Fruit fly (Drosophila melanogaster): ENCODE data around the gene CG9121.
A peak's percentile ranks its signal among the peaks of the same experiment; 100 is the strongest.

Gene CG9121

DNA sequence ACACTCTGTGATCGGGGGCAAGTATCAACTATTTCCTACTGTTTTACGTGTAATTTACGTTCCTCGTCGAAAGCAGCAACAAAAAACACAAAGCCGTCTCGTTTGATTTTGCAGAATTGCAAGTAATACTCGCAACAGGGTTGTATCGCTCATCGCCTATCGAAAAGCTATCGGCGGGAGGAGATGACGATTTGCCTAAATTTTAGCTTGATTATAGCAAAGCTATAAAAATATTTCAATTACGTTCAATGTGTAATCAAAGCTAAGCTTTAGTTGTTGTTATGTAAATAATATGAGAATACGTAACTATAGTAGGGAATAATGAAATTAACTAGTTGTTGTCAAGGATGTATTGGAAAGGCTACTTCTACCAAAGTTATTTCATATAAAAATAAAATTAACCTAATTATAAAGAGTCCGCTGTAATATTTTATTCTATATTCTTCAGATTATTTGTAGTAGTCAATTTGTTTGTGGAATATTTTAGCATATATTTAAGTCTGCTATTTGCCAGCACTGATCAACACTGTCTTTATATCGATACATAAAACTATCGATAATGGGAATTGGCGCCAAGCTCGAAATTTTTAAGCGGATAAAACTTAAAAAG is 8.9 kb upstream of the CG9121 start, which contains the start of gene Rpn11 (continued):
- TF ChIP-seq Myb (GFP tag; optimal IDR thresholded peaks at IDR 0.05): no peak
- TF ChIP-seq sens (GFP tag): peak; percentile 95
- TF ChIP-seq CG8924 (tag; optimal IDR thresholded peaks at IDR 0.05): peak; percentile 77
- peak; percentile 59 for TF ChIP-seq Dek (tag; optimal IDR thresholded peaks at IDR 0.05)
- TF ChIP-seq CG30403 (GFP tag; optimal IDR thresholded peaks at IDR 0.05): peak; percentile 86
- TF ChIP-seq CG18599 (GFP tag; optimal IDR thresholded peaks at IDR 0.05): peak; percentile 67
- peak; percentile 49 for TF ChIP-seq CG10979 (tag; optimal IDR thresholded peaks at IDR 0.05)
- peak; percentile 38; the same call in 1 of the 2 replicates for TF ChIP-seq Xrp1 (GFP tag; IDR thresholded peaks at IDR 0.05)
- TF ChIP-seq CG34422 (GFP tag; IDR thresholded peaks at IDR 0.05): no peak
- no peak for TF ChIP-seq Lpt (GFP tag; optimal IDR thresholded peaks at IDR 0.05)
- TF ChIP-seq mirr (GFP tag; optimal IDR thresholded peaks at IDR 0.05): peak; percentile 8
- TF ChIP-seq CG10267 (tag; optimal IDR thresholded peaks at IDR 0.05): peak; percentile 90
- no peak for TF ChIP-seq Gsc (GFP tag; IDR thresholded peaks at IDR 0.05)
- peak; percentile 51 for TF ChIP-seq Sry-δ (GFP tag; optimal IDR thresholded peaks at IDR 0.05)
- TF ChIP-seq Abd-B (GFP tag; optimal IDR thresholded peaks at IDR 0.05): peak; percentile 76
- TF ChIP-seq bbx (GFP tag; IDR thresholded peaks at IDR 0.05; ENCODE audit: partially characterized antibody): peak; percentile 26; the same call in 1 of the 2 replicates
- TF ChIP-seq CG11398 (GFP tag; optimal IDR thresholded peaks at IDR 0.05): peak; percentile 15
- TF ChIP-seq Ets97D (GFP tag; optimal IDR thresholded peaks at IDR 0.05): peak; percentile 24
- no peak for TF ChIP-seq emc (GFP tag; optimal IDR thresholded peaks at IDR 0.05)
- no peak for TF ChIP-seq Hr39 (optimal IDR thresholded peaks at IDR 0.05)
- no peak for TF ChIP-seq CG11560 (tag; IDR thresholded peaks at IDR 0.05)
- peak; percentile 59 for TF ChIP-seq B-H2 (GFP tag; optimal IDR thresholded peaks at IDR 0.05)
- no peak for TF ChIP-seq CG14965 (GFP tag; optimal IDR thresholded peaks at IDR 0.05; ENCODE audit: borderline replicate concordance)
- peak; percentile 44 for TF ChIP-seq PHDP (tag; optimal IDR thresholded peaks at IDR 0.05)
- TF ChIP-seq CG4328 (GFP tag; optimal IDR thresholded peaks at IDR 0.05): peak; percentile 60
- peak; percentile 30 for TF ChIP-seq CG15514 (GFP tag; optimal IDR thresholded peaks at IDR 0.05)
- TF ChIP-seq CG2202 (tag; optimal IDR thresholded peaks at IDR 0.05): no peak
- TF ChIP-seq CG6272 (GFP tag; IDR thresholded peaks at IDR 0.05): 0 out of 2 replicates have a peak, but pooled peaks have one; percentile 12
- TF ChIP-seq ems (GFP tag; optimal IDR thresholded peaks at IDR 0.05): peak; percentile 13
- no peak for TF ChIP-seq pnt (GFP tag; optimal IDR thresholded peaks at IDR 0.05)
- no peak for TF ChIP-seq CG12299 (tag; optimal IDR thresholded peaks at IDR 0.05)
- TF ChIP-seq bcd (GFP tag; optimal IDR thresholded peaks at IDR 0.05): peak; percentile 64
- TF ChIP-seq CG11504 (tag; optimal IDR thresholded peaks at IDR 0.05): peak; percentile 73
- TF ChIP-seq Dref (GFP tag; IDR thresholded peaks at IDR 0.05): peak; percentile 77
- no peak for TF ChIP-seq schlank (tag; optimal IDR thresholded peaks at IDR 0.05)
- no peak for TF ChIP-seq Lim3 (GFP tag; IDR thresholded peaks at IDR 0.05)
- no peak for TF ChIP-seq da (GFP tag; optimal IDR thresholded peaks at IDR 0.05)
- TF ChIP-seq CG34376 (GFP tag; optimal IDR thresholded peaks at IDR 0.05): peak; percentile 55
- TF ChIP-seq Six4 (GFP tag; optimal IDR thresholded peaks at IDR 0.05): peak; percentile 46
- TF ChIP-seq Dbx (GFP tag; IDR thresholded peaks at IDR 0.05): peak; percentile 24; the same call in 1 of the 3 replicates
- peak; percentile 45 for TF ChIP-seq tio (GFP tag; optimal IDR thresholded peaks at IDR 0.05)
- TF ChIP-seq MTF-1 (GFP tag; optimal IDR thresholded peaks at IDR 0.05; ENCODE audit: borderline replicate concordance): no peak
- TF ChIP-seq sisA (GFP tag; IDR thresholded peaks at IDR 0.05): peak; percentile 12; the same call in 1 of the 2 replicates
- TF ChIP-seq fu2 (GFP tag; optimal IDR thresholded peaks at IDR 0.05): peak; percentile 16
- peak; percentile 35 for TF ChIP-seq CG12744 (GFP tag; optimal IDR thresholded peaks at IDR 0.05)
- TF ChIP-seq lilli (GFP tag; optimal IDR thresholded peaks at IDR 0.05): peak; percentile 59
- peak; percentile 72 for TF ChIP-seq CG7556 (GFP tag; optimal IDR thresholded peaks at IDR 0.05)
- TF ChIP-seq CG12942 (GFP tag; optimal IDR thresholded peaks at IDR 0.05): peak; percentile 25
- TF ChIP-seq CG14014 (GFP tag; IDR thresholded peaks at IDR 0.05): no peak
- peak; percentile 86 for TF ChIP-seq CG17361 (GFP tag; IDR thresholded peaks at IDR 0.05)
- no peak for TF ChIP-seq btn (GFP tag; optimal IDR thresholded peaks at IDR 0.05)

All from whole organism, embryonic.